Fruit fly (Drosophila melanogaster) S2 (cell line): ENCODE measurements around the gene Cyp9f3.

Experiments
- CG8478 ChIP-seq: fragments of >200 bp; optimal IDR thresholded peaks from 2 replicates; lab custom pipeline; 2018
- CTCF ChIP-seq, 2 experiments: fragments of >200 bp; optimal IDR thresholded peaks; 2 replicates each; lab custom pipeline; 2018

dm6 chr3R:12370643-12370995 lies 28.1 kb downstream of the Cyp9f3 start:
- TF ChIP-seq CG8478 (lab: Kevin White, UChicago) (no peak), CTCF (optimal IDR thresholded peaks at IDR 0.05; lab: Kevin White, UChicago) (no peak)
